Worm (Caenorhabditis elegans) whole organism, young adult: ENCODE data around the gene R151.8.

Experiments
- Y95B8A.8 ChIP-seq: fragments of 200-800 bp; sonication (Bioruptor generic); IDR thresholded peaks from 2 replicates; pipeline ENCODE4 v1.3.6; 2022; ENCODE audit warnings: missing genetic modification reagents, missing genetic modification characterization, missing compliant biosample characterization
- ZK185.1 ChIP-seq: sonication (generic microtip); optimal IDR thresholded peaks from 2 replicates; lab custom pipeline; 2016; ENCODE audit warnings: mild to moderate bottlenecking, missing genetic modification characterization, missing compliant biosample characterization; ENCODE audit not compliant: poor library complexity, severe bottlenecking
- akir-1 ChIP-seq: fragments of 200-800 bp; sonication (Bioruptor generic); optimal IDR thresholded peaks from 2 replicates; lab custom pipeline; 2018; ENCODE audit warnings: mild to moderate bottlenecking, missing genetic modification characterization, moderate library complexity, missing compliant biosample characterization
- ama-1 ChIP-seq, 3 experiments: fragments of 150-350 bp in 1 of 3; sonication (generic microtip) in 2 of 3; optimal IDR thresholded peaks; 2 replicates each; lab custom pipeline; 2014 to 2018; ENCODE audit warnings: missing biosample characterization in 2 of 3, missing genetic modification characterization in 2 of 3, missing genetic modification reagents in 2 of 3
- cebp-2 ChIP-seq: fragments of 200-800 bp; sonication (Bioruptor generic); IDR thresholded peaks from 2 replicates; pipeline ENCODE4 v1.3.6; 2022; ENCODE audit warnings: missing genetic modification characterization, missing compliant biosample characterization
- hlh-12 ChIP-seq: sonication (generic microtip); optimal IDR thresholded peaks from 2 replicates; lab custom pipeline; 2016; ENCODE audit warnings: missing genetic modification characterization, missing compliant biosample characterization
- nhr-179 ChIP-seq: sonication (generic microtip); optimal IDR thresholded peaks from 2 replicates; lab custom pipeline; 2016; ENCODE audit warnings: mild to moderate bottlenecking, missing genetic modification characterization, missing compliant biosample characterization
- pha-4 ChIP-seq: fragments of 150-350 bp; sonication (generic microtip); optimal IDR thresholded peaks from 2 replicates; lab custom pipeline; 2014; ENCODE audit warnings: missing biosample characterization, missing genetic modification reagents, missing genetic modification characterization
- ztf-22 ChIP-seq: fragments of 200-800 bp; sonication (Bioruptor generic); optimal IDR thresholded peaks from 2 replicates; lab custom pipeline; 2018; ENCODE audit warnings: mild to moderate bottlenecking, missing genetic modification characterization, moderate library complexity, missing compliant biosample characterization

DNA sequence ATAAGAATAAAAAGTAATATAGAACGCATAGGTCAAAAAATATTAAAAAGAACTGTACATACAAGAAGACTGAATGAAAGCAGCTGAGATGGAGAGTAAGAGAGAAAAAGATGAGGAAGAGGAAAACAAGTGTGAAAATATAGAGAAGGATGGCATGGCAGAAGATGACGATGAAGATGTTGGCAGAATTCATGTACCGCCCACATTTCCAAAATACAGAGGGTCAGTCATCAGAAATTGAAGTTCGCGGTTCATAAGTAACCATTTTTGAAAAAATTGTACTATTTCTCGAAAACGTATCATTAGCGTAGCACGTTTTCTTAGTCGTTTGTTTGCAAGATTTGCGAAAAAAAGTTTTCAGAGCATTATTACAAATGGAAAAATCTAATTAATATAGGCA, 18.2 kb upstream of the R151.8 start, which contains the start of gene zmp-6:
- TF ChIP-seq ztf-22 (GFP tag; lab: Kevin White, UChicago), result no peak
- no peak for TF ChIP-seq akir-1 (GFP tag; lab: Kevin White, UChicago)
- no peak for TF ChIP-seq Y95B8A.8
- no peak for TF ChIP-seq ZK185.1
- no peak for TF ChIP-seq hlh-12
- TF ChIP-seq ama-1 (optimal IDR thresholded peaks at IDR 0.05; lab: Kevin White, UChicago), result no peak
- no peak for TF ChIP-seq ama-1 (GFP tag; optimal IDR thresholded peaks at IDR 0.05; lab: Kevin White, UChicago)
- TF ChIP-seq cebp-2 (GFP tag; lab: Robert Waterston, UW), result no peak
- TF ChIP-seq pha-4, result no peak
- no peak for TF ChIP-seq nhr-179 (tag; lab: Kevin White, UChicago)
